Fruit fly (Drosophila melanogaster): ENCODE measurements around the gene CG14043.

DNA sequence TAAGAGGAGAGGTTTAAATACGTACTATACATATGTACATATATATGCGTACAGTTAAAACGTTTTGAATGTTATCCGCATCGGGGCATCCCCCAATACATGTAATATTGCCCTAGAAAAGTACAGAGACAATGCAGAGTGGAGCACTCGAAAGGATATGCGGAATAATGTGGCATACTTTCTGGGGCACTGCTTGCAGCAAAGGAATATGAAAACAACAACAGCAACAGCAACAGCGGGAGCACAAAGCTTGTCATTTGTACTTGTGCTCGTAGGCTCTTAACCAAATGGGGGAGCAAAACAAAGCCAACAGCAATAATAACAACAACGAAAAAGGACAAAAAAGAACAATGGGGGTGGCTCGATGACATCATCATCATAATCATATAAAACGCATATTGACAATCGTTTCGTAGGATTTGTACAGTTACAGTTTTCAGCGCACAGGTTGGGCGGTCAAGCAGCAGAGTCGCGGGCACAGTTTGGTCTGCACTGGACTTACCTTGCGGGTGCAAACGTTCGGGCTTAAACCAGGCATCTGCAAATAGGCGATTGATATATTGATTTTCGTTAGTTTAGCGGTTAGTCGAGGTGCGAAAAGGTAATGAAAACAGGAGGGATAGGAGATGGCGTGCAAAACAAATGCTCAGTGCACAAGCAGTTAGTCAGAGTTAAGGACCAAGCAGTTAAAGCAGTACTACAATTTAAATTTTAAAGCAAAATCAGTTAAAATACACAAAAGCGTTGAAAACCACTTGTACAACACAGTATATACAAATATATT lies 32.4 kb downstream of the CG14043 start:
- TF ChIP-seq psq (optimal IDR thresholded peaks at IDR 0.05) (no peak), Myc (optimal IDR thresholded peaks at IDR 0.05) (no peak), ttk (optimal IDR thresholded peaks at IDR 0.05) (no peak)
